Worm (Caenorhabditis elegans): ENCODE results near the gene fbxa-202.

Gene fbxa-202

DNA sequence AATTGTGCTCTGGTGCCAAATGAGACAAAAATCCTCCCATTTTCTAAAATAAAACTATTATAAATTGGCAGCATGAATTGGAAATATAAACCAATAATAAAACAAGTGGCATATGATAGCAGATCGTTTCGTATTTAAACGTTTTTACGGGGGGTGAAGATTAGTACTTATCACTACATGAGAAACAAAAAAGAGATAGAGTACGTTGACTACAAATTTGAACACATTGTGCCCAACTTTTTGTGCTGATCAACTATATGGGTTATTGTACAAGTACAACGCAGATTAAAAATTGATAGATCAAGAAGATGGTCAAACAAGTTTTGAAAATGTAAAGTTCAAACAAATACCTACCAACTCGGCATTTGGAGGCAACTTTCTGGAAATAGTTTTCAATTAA, 41.4 kb downstream of the fbxa-202 start:
- TF ChIP-seq elt-3 (tag; optimal IDR thresholded peaks at IDR 0.05): peak in 1 of 3 experiments; percentile 24
- TF ChIP-seq ztf-11 (tag; optimal IDR thresholded peaks at IDR 0.05): no peak
- TF ChIP-seq ztf-4 (tag; optimal IDR thresholded peaks at IDR 0.05): no peak
- TF ChIP-seq hmg-11 (tag; optimal IDR thresholded peaks at IDR 0.05): no peak

- TF ChIP-seq ceh-9 (tag; optimal IDR thresholded peaks at IDR 0.05): no peak
- TF ChIP-seq snpc-4 (tag; optimal IDR thresholded peaks at IDR 0.05): no peak
- TF ChIP-seq jun-1 (tag; optimal IDR thresholded peaks at IDR 0.05): no peak
- TF ChIP-seq skn-1 (tag; optimal IDR thresholded peaks at IDR 0.05): no peak
- TF ChIP-seq nhr-28 (tag; optimal IDR thresholded peaks at IDR 0.05): no peak
- no peak for TF ChIP-seq hmg-11 (tag; optimal IDR thresholded peaks at IDR 0.05)
- TF ChIP-seq ztf-4 (tag; optimal IDR thresholded peaks at IDR 0.05): no peak
- TF ChIP-seq nhr-43 (tag; optimal IDR thresholded peaks at IDR 0.05; ENCODE audit: poor library complexity, severe bottlenecking): no peak
- TF ChIP-seq daf-12 (tag; optimal IDR thresholded peaks at IDR 0.05): no peak
- TF ChIP-seq nhr-12 (tag; optimal IDR thresholded peaks at IDR 0.05): no peak
- TF ChIP-seq mdl-1 (tag; optimal IDR thresholded peaks at IDR 0.05): no peak
- TF ChIP-seq pqm-1 (tag; optimal IDR thresholded peaks at IDR 0.05): no peak
- TF ChIP-seq egl-27 (tag; optimal IDR thresholded peaks at IDR 0.05): no peak
- no peak for TF ChIP-seq pha-4 (tag; optimal IDR thresholded peaks at IDR 0.05)
- TF ChIP-seq ceh-16 (tag; optimal IDR thresholded peaks at IDR 0.05): no peak
- no peak for TF ChIP-seq ceh-82 (tag; optimal IDR thresholded peaks at IDR 0.05)
- no peak for TF ChIP-seq unc-62 (GFP tag; optimal IDR thresholded peaks at IDR 0.05)
These were observed 47.8 kb downstream of the fbxa-202 start, which contains the start of gene F13H6.5 for ce11 chrV:6374844-6375243. TSS of gene F13H6.5 (minus strand) at chrV:6374944.
